ENCODE assay signal across 5 worm cellular contexts in genomic region chrII:11076550-11076949, ce11.
TF ChIP-seq lines count a peak whose summit lies in the region.

No protein-coding gene starts in this region.

TF ChIP-seq in whole organism, L1 larva, 84 proteins besides CTCF, POLR2A, EP300 and RAD21:
- no peak for TF ChIP-seq unc-30 (tag; optimal IDR thresholded peaks at IDR 0.05; lab: Kevin White, UChicago)
- TF ChIP-seq blmp-1 (tag; optimal IDR thresholded peaks at IDR 0.05; lab: Kevin White, UChicago) = peak; percentile 57
- TF ChIP-seq snpc-4 (tag; optimal IDR thresholded peaks at IDR 0.05; lab: Kevin White, UChicago) = no peak
- peak; percentile 34 for TF ChIP-seq lin-14 (GFP tag; optimal IDR thresholded peaks at IDR 0.05; lab: Kevin White, UChicago)
- peak; percentile 0 for TF ChIP-seq nhr-85 (tag; lab: Kevin White, UChicago)
- TF ChIP-seq nhr-12 (tag; optimal IDR thresholded peaks at IDR 0.05; lab: Kevin White, UChicago) = no peak
- no peak for TF ChIP-seq irx-1 (tag; optimal IDR thresholded peaks at IDR 0.05; lab: Kevin White, UChicago)
- peak; percentile 35 for TF ChIP-seq rnt-1 (tag; optimal IDR thresholded peaks at IDR 0.05; lab: Kevin White, UChicago)
TF ChIP-seq in whole organism, L1 larva: peak in this region for 4.

TF ChIP-seq in whole organism, L2 larva, 48 proteins besides CTCF, POLR2A, EP300 and RAD21:
- TF ChIP-seq C34F6.9 (tag; optimal IDR thresholded peaks at IDR 0.05; lab: Kevin White, UChicago) (no peak), nhr-23 (tag; optimal IDR thresholded peaks at IDR 0.05; lab: Kevin White, UChicago) (peak; percentile 81), snpc-4 (tag; optimal IDR thresholded peaks at IDR 0.05; lab: Kevin White, UChicago) (no peak), elt-3 (tag; optimal IDR thresholded peaks at IDR 0.05; lab: Kevin White, UChicago) (no peak), sma-3 (GFP tag; optimal IDR thresholded peaks at IDR 0.05; lab: Kevin White, UChicago) (no peak), ztf-11 (tag; optimal IDR thresholded peaks at IDR 0.05; lab: Kevin White, UChicago) (no peak), R02D3.7 (tag; optimal IDR thresholded peaks at IDR 0.05; lab: Kevin White, UChicago) (no peak), lin-39 (tag; optimal IDR thresholded peaks at IDR 0.05; lab: Kevin White, UChicago) (no peak), elt-1 (tag; optimal IDR thresholded peaks at IDR 0.05; lab: Kevin White, UChicago) (peak; percentile 79), sem-4 (tag; optimal IDR thresholded peaks at IDR 0.05; lab: Kevin White, UChicago) (no peak), mdl-1 (tag; optimal IDR thresholded peaks at IDR 0.05; lab: Kevin White, UChicago) (no peak), ceh-16 (tag; optimal IDR thresholded peaks at IDR 0.05; lab: Kevin White, UChicago) (peak; percentile 81), ztf-4 (tag; optimal IDR thresholded peaks at IDR 0.05; lab: Kevin White, UChicago) (no peak), ama-1 (optimal IDR thresholded peaks at IDR 0.05; lab: Kevin White, UChicago) (no peak), sma-9 (GFP tag; optimal IDR thresholded peaks at IDR 0.05; lab: Kevin White, UChicago) (no peak), sma-9 (tag; optimal IDR thresholded peaks at IDR 0.05; lab: Kevin White, UChicago) (no peak), blmp-1 (tag; optimal IDR thresholded peaks at IDR 0.05; lab: Kevin White, UChicago; ENCODE audit: insufficient read depth) (peak; percentile 8)

TF ChIP-seq in whole organism, L3 larva, 47 proteins besides CTCF, POLR2A, EP300 and RAD21:
- TF ChIP-seq elt-1 (tag; optimal IDR thresholded peaks at IDR 0.05; lab: Kevin White, UChicago) (peak; percentile 82), nhr-25 (tag; optimal IDR thresholded peaks at IDR 0.05; lab: Kevin White, UChicago) (peak; percentile 12), skn-1 (tag; optimal IDR thresholded peaks at IDR 0.05; lab: Kevin White, UChicago) (no peak)

TF ChIP-seq in whole organism, late embryonic, 69 proteins besides CTCF, POLR2A, EP300 and RAD21:
- no peak for TF ChIP-seq mec-3 (tag; optimal IDR thresholded peaks at IDR 0.05; lab: Kevin White, UChicago; ENCODE audit: borderline replicate concordance)
- peak; percentile 30 for TF ChIP-seq rnt-1 (tag; optimal IDR thresholded peaks at IDR 0.05; lab: Kevin White, UChicago)

TF ChIP-seq in whole organism, mixed stage, embryonic, 35 proteins besides CTCF, POLR2A, EP300 and RAD21:
- TF ChIP-seq sptf-1 (tag; optimal IDR thresholded peaks at IDR 0.05; lab: Kevin White, UChicago) = no peak
- TF ChIP-seq elt-1 (tag; optimal IDR thresholded peaks at IDR 0.05; lab: Kevin White, UChicago; ENCODE audit: borderline replicate concordance, insufficient read depth) = peak; percentile 82

Comparison
In these comparisons a context has a peak if more than half of its experiments do, and no peak if none do; other contexts are left out.
1. Of the 10 proteins assayed by ChIP-seq in both whole organism, L1 larva and whole organism, late embryonic: peak only in whole organism, L1 larva: none; only in whole organism, late embryonic: none; in both: rnt-1; in neither: 9.